Fruit fly (Drosophila melanogaster) whole organism, adult: ENCODE results near the gene Lcp65Ag1.

Experiments
- CG1620 ChIP-seq: fragments of 200-800 bp; sonication (Bioruptor generic); optimal IDR thresholded peaks from 2 replicates; lab custom pipeline; 2016; ENCODE audit warnings: missing biosample characterization, missing genetic modification characterization
- CG7045 ChIP-seq: fragments of 200-800 bp; sonication (Bioruptor generic); optimal IDR thresholded peaks from 2 replicates; lab custom pipeline; 2017; ENCODE audit warnings: missing biosample characterization, mild to moderate bottlenecking, missing genetic modification characterization
- cic ChIP-seq: fragments of 200-800 bp; sonication (Bioruptor generic); optimal IDR thresholded peaks from 2 replicates; lab custom pipeline; 2017; ENCODE audit warnings: missing biosample characterization, mild to moderate bottlenecking, missing genetic modification characterization, moderate library complexity

DNA sequence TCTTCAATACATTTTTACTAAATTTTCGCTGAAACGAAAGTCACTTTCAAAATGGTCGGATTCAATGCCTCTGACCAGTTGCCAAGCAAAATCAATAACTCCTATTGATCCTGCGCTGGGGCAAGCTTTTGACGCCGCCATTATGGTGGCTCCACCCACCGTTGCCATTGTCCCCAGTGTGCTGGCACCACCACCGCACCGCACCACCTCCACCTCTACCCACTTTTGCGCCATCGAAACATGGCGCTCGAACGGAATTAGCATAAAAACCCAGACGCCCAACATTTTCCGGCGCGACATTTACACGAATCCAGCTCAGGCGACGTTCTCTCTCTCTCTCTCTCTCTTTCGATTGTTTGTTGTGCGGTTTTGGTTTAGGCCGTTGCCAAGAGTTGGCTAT lies 18.2 kb downstream of the Lcp65Ag1 start:
- no peak for TF ChIP-seq CG7045 (GFP tag; lab: Kevin White, UChicago)
- no peak for TF ChIP-seq cic (GFP tag; lab: Kevin White, UChicago)
- TF ChIP-seq CG1620 (GFP tag; lab: Kevin White, UChicago): no peak
